Worm (Caenorhabditis elegans) whole organism, L4/young adult: ENCODE results near the gene apl-1.

Experiments used
- dao-5 ChIP-seq: sonication (generic microtip); optimal IDR thresholded peaks from 2 replicates; lab custom pipeline; 2016; ENCODE audit warnings: missing genotype, missing genetic modification characterization, moderate library complexity, missing compliant biosample characterization
- him-1 ChIP-seq: sonication (generic microtip); optimal IDR thresholded peaks from 2 replicates; lab custom pipeline; 2016; ENCODE audit warnings: missing genotype, missing genetic modification reagents, missing genetic modification characterization, missing compliant biosample characterization

DNA sequence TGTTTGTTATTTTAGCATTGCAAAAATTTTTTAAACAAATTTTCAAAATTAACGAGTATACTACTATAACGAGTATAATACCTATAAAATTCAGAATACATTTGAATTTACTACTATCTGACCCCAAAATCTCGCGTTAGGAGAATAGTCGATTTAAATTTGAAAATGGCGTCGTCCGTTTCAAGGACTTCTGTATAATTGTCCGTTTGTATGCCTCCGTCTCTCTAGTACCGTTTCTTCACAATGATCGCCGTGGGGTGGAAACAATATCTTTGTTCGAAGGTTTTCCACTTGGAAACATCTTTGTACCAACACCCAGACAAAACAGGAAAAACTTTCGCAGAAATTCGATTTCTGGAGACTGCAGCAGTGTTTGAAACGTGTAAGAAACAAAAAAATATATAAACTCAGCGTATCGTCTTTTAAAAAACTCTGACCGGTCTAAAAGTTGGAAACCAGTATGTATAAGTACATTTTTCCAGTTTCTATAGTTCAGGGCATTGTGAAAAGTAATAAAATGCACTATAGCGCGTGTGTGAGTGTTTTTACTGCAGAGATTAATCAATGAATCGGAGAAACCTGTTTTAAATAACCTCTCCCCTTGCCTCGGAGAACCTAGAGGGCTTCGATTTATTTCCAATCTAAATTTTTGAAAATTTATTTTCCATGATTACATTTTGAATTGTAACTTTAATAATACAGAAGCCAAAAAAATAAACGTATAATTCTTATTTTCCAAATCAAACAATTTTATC is 21.2 kb upstream of the apl-1 start:
- TF ChIP-seq him-1 (tag; lab: Kevin White, UChicago) = no peak
- no peak for TF ChIP-seq dao-5 (tag; lab: Kevin White, UChicago)
